Worm (Caenorhabditis elegans) whole organism, midembryonic: ENCODE measurements around the gene M176.10.

ENCODE experiments used
- med-1 ChIP-seq: sonication (generic microtip); optimal IDR thresholded peaks from 2 replicates; lab custom pipeline; 2017; ENCODE audit warnings: missing genetic modification characterization, mild to moderate bottlenecking, missing compliant biosample characterization, antibody characterized with exemption, missing genetic modification reagents; ENCODE audit not compliant: insufficient read depth
- ztf-29 ChIP-seq: fragments of 200-800 bp; sonication (Bioruptor generic); IDR thresholded peaks from 2 replicates; pipeline ENCODE4 v1.3.6; 2022; ENCODE audit warnings: missing genetic modification reagents, missing genetic modification characterization, missing compliant biosample characterization

DNA sequence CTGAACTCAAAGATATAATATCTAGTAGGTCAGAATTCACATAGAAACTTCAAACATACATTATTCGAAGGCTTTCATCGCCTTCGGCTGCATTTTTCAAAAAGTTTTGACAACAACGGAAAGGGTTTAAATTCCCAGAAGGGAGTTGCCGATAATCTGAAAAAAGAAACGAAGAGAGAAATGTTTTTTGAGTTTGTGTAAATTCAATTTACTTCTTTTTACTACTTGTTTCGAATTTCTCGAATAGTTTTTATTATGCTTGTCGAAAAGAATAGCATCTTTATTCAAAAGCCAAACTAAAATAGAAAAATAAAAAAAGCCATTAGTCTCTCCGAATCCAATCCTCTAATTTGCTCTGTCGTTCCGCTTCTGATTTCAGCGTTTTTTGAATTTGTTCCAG, 5.1 kb upstream of the M176.10 start:
- no peak for TF ChIP-seq med-1
- no peak for TF ChIP-seq ztf-29 (GFP tag; lab: Robert Waterston, UW)
